Worm (Caenorhabditis elegans): ENCODE measurements around the gene mltn-9.

The mltn-9 gene

ce11 chrII:14578013-14578412 is 37.8 kb upstream of the mltn-9 start, which contains the start of gene nspb-7:
nspb-7 (plus strand) TSS chrII:14578313.
- no peak for TF ChIP-seq fkh-3 (tag; optimal IDR thresholded peaks at IDR 0.05)
- no peak for TF ChIP-seq F10E7.11 (tag; optimal IDR thresholded peaks at IDR 0.05)
- TF ChIP-seq let-526 (GFP tag; IDR thresholded peaks at IDR 0.05) = no peak

- TF ChIP-seq nhr-80 (tag; optimal IDR thresholded peaks at IDR 0.05) (no peak), B0019.2 (GFP tag; conservative IDR thresholded peaks at IDR 0.05) (no peak), F23B12.7 (tag; optimal IDR thresholded peaks at IDR 0.05; ENCODE audit: insufficient read depth) (no peak), aptf-2 (GFP tag; conservative IDR thresholded peaks at IDR 0.05) (no peak), Y53F4B.3 (GFP tag; IDR thresholded peaks at IDR 0.05) (no peak), sptf-2 (GFP tag; optimal IDR thresholded peaks at IDR 0.05) (no peak), nhr-179 (tag; optimal IDR thresholded peaks at IDR 0.05) (no peak), lir-1 (GFP tag; conservative IDR thresholded peaks at IDR 0.05) (no peak), ceh-58 (GFP tag; IDR thresholded peaks at IDR 0.05) (no peak), lsl-1 (GFP tag; optimal IDR thresholded peaks at IDR 0.05) (no peak), ztf-26 (tag; optimal IDR thresholded peaks at IDR 0.05) (no peak), C06A6.2 (GFP tag; conservative IDR thresholded peaks at IDR 0.05) (no peak)
Measured at ce11 chrII:14578716-14579115, 37.1 kb upstream of the mltn-9 start, which contains the start of gene C01G12.9. C01G12.9 (plus strand) TSS chrII:14579016.

ce11 chrII:14580549-14580948 is 35.3 kb upstream of the mltn-9 start, which contains the start of the genes nspb-8 and nspb-9:
nspb-8 (minus strand) TSS chrII:14580649.
nspb-9 (plus strand) TSS chrII:14580859.
- TF ChIP-seq pbrm-1 (GFP tag; IDR thresholded peaks at IDR 0.05) (no peak), egl-44 (GFP tag; IDR thresholded peaks at IDR 0.05) (no peak), mel-28 (tag; optimal IDR thresholded peaks at IDR 0.05; ENCODE audit: borderline replicate concordance) (no peak), F52B5.7 (tag; optimal IDR thresholded peaks at IDR 0.05) (no peak), nhr-80 (tag; optimal IDR thresholded peaks at IDR 0.05) (no peak), ama-1 (optimal IDR thresholded peaks at IDR 0.05) (no peak), ama-1 (GFP tag; optimal IDR thresholded peaks at IDR 0.05) (no peak), ztf-3 (GFP tag; optimal IDR thresholded peaks at IDR 0.05) (no peak), die-1 (tag; optimal IDR thresholded peaks at IDR 0.05) (no peak), rpc-1 (optimal IDR thresholded peaks at IDR 0.05) (no peak), rpc-1 (tag; optimal IDR thresholded peaks at IDR 0.05) (no peak), lsy-27 (tag; optimal IDR thresholded peaks at IDR 0.05; ENCODE audit: borderline replicate concordance, insufficient read depth) (no peak), unc-62 (GFP tag; optimal IDR thresholded peaks at IDR 0.05) (no peak)

ce11 chrII:14582206-14582605 is 33.6 kb upstream of the mltn-9 start, which contains the start of gene C01G12.3:
C01G12.3 (minus strand) TSS chrII:14582306.
- TF ChIP-seq sea-2 (GFP tag; IDR thresholded peaks at IDR 0.05) (no peak), ztf-28 (GFP tag; IDR thresholded peaks at IDR 0.05) (no peak), ama-1 (optimal IDR thresholded peaks at IDR 0.05) (no peak), ama-1 (GFP tag; optimal IDR thresholded peaks at IDR 0.05) (no peak), lsy-27 (tag; optimal IDR thresholded peaks at IDR 0.05; ENCODE audit: borderline replicate concordance, insufficient read depth) (no peak), cebp-2 (GFP tag; IDR thresholded peaks at IDR 0.05) (no peak), ZK185.1 (tag; optimal IDR thresholded peaks at IDR 0.05; ENCODE audit: poor library complexity, severe bottlenecking) (no peak), hsf-1 (GFP tag; IDR thresholded peaks at IDR 0.05) (no peak), zim-3 (tag; optimal IDR thresholded peaks at IDR 0.05) (no peak)

- no peak for TF ChIP-seq hmg-20 (GFP tag; IDR thresholded peaks at IDR 0.05)
- no peak for TF ChIP-seq aptf-3 (GFP tag; IDR thresholded peaks at IDR 0.05)
- TF ChIP-seq F39B2.1 (GFP tag; IDR thresholded peaks at IDR 0.05) = no peak
- TF ChIP-seq nfya-2 (GFP tag; IDR thresholded peaks at IDR 0.05) = no peak
- no peak for TF ChIP-seq ztf-26 (tag; optimal IDR thresholded peaks at IDR 0.05)
- TF ChIP-seq C06A6.2 (GFP tag; conservative IDR thresholded peaks at IDR 0.05) = no peak
- no peak for TF ChIP-seq egl-18 (GFP tag; IDR thresholded peaks at IDR 0.05)
- no peak for TF ChIP-seq K12H6.12 (tag; optimal IDR thresholded peaks at IDR 0.05)
- no peak for TF ChIP-seq F10E7.11 (tag; optimal IDR thresholded peaks at IDR 0.05)
- no peak for TF ChIP-seq attf-6 (GFP tag; IDR thresholded peaks at IDR 0.05)
- TF ChIP-seq ztf-6 (GFP tag; IDR thresholded peaks at IDR 0.05) = no peak
Measured at ce11 chrII:14587407-14587806, 28.4 kb upstream of the mltn-9 start, which contains the start of gene C01G12.5. C01G12.5 (minus strand) TSS chrII:14587507.
